Worm (Caenorhabditis elegans) whole organism, early embryonic: ENCODE measurements around the gene C01B10.3.

Experiments
- B0310.2 ChIP-seq: sonication (generic microtip); optimal IDR thresholded peaks from 2 replicates; lab custom pipeline; 2016; ENCODE audit warnings: mild to moderate bottlenecking, missing genetic modification characterization, missing compliant biosample characterization
- F13C5.2 ChIP-seq: sonication (generic microtip); optimal IDR thresholded peaks from 2 replicates; lab custom pipeline; 2017; ENCODE audit warnings: mild to moderate bottlenecking, missing genetic modification characterization, inconsistent platforms, missing compliant biosample characterization
- aly-1 ChIP-seq: sonication (generic microtip); optimal IDR thresholded peaks from 2 replicates; lab custom pipeline; 2016; ENCODE audit warnings: missing genetic modification characterization, missing compliant biosample characterization
- ama-1 ChIP-seq: fragments of 150-350 bp; optimal IDR thresholded peaks from 2 replicates; lab custom pipeline; 2014
- ceh-13 ChIP-seq: fragments of 200-800 bp; sonication (Bioruptor generic); optimal IDR thresholded peaks from 2 replicates; lab custom pipeline; 2018; ENCODE audit warnings: mild to moderate bottlenecking, missing genetic modification characterization, missing compliant biosample characterization
- ceh-36 ChIP-seq: sonication (generic microtip); optimal IDR thresholded peaks from 2 replicates; lab custom pipeline; 2016; ENCODE audit warnings: missing genetic modification characterization, inconsistent platforms, missing compliant biosample characterization
- ets-7 ChIP-seq: sonication (generic microtip); optimal IDR thresholded peaks from 2 replicates; lab custom pipeline; 2016; ENCODE audit warnings: missing genotype, missing genetic modification characterization, missing compliant biosample characterization
- flt-1 ChIP-seq: fragments of 200-800 bp; sonication (Bioruptor generic); IDR thresholded peaks from 2 replicates; pipeline ENCODE4 v1.3.6; 2022; ENCODE audit warnings: missing genetic modification characterization, missing compliant biosample characterization
- hmbx-1 ChIP-seq: sonication (generic microtip); optimal IDR thresholded peaks from 2 replicates; lab custom pipeline; 2016; ENCODE audit warnings: mild to moderate bottlenecking, missing genetic modification characterization, missing compliant biosample characterization
- hmg-4 ChIP-seq: fragments of 200-800 bp; sonication (Bioruptor generic); optimal IDR thresholded peaks from 2 replicates; lab custom pipeline; 2018; ENCODE audit warnings: mild to moderate bottlenecking, missing genetic modification characterization, missing compliant biosample characterization
- hnd-1 ChIP-seq: sonication (generic microtip); optimal IDR thresholded peaks from 2 replicates; lab custom pipeline; 2016; ENCODE audit warnings: missing genetic modification characterization, missing compliant biosample characterization
- pes-1 ChIP-seq: fragments of 200-800 bp; sonication (Bioruptor generic); IDR thresholded peaks from 2 replicates; pipeline ENCODE4 v1.3.6; 2022; ENCODE audit warnings: missing genetic modification reagents, missing genetic modification characterization, missing compliant biosample characterization
- scrt-1 ChIP-seq: fragments of 200-800 bp; sonication (Bioruptor generic); IDR thresholded peaks from 2 replicates; pipeline ENCODE4 v1.3.6; 2022; ENCODE audit warnings: missing genetic modification characterization, missing compliant biosample characterization
- sea-1 ChIP-seq: fragments of 200-800 bp; sonication (Bioruptor generic); conservative IDR thresholded peaks from 2 replicates; pipeline ENCODE4 v1.3.6; 2022; ENCODE audit warnings: missing genetic modification characterization, missing compliant biosample characterization
- tbx-11 ChIP-seq: fragments of 200-800 bp; sonication (Bioruptor generic); IDR thresholded peaks from 2 replicates; pipeline ENCODE4 v1.3.6; 2022; ENCODE audit warnings: missing genetic modification characterization, missing compliant biosample characterization
- tbx-37 ChIP-seq: fragments of 200-800 bp; sonication (Bioruptor generic); conservative IDR thresholded peaks from 2 replicates; pipeline ENCODE4 v1.3.6; 2022; ENCODE audit warnings: missing genetic modification reagents, missing genetic modification characterization, missing compliant biosample characterization
- tra-4 ChIP-seq: sonication (generic microtip); optimal IDR thresholded peaks from 2 replicates; lab custom pipeline; 2017; ENCODE audit warnings: missing genetic modification characterization, missing compliant biosample characterization

Gene C01B10.3

ce11 chrIV:6627798-6628197 is 6.6 kb upstream of the C01B10.3 start, which contains the start of gene cest-5.2:
cest-5.2 (minus strand) TSS chrIV:6627925.
- TF ChIP-seq tbx-11: no peak
- no peak for TF ChIP-seq ama-1 (lab: Kevin White, UChicago)
- no peak for TF ChIP-seq ceh-36 (tag; lab: Kevin White, UChicago)
- no peak for TF ChIP-seq hnd-1 (tag; lab: Kevin White, UChicago)
- no peak for TF ChIP-seq F13C5.2 (tag; lab: Kevin White, UChicago)
- TF ChIP-seq pes-1 (GFP tag; lab: Robert Waterston, UW): no peak
- no peak for TF ChIP-seq aly-1 (tag; lab: Kevin White, UChicago)
- TF ChIP-seq hmg-4 (GFP tag; lab: Kevin White, UChicago): no peak
- no peak for TF ChIP-seq hmbx-1 (tag; lab: Kevin White, UChicago)
- no peak for TF ChIP-seq ceh-13 (GFP tag; lab: Kevin White, UChicago)
- TF ChIP-seq tra-4 (tag; lab: Kevin White, UChicago): no peak
- no peak for TF ChIP-seq B0310.2 (tag; lab: Kevin White, UChicago)
- TF ChIP-seq scrt-1: no peak
- no peak for TF ChIP-seq ets-7 (tag; lab: Kevin White, UChicago)
- TF ChIP-seq flt-1 (GFP tag; lab: Robert Waterston, UW): no peak
- no peak for TF ChIP-seq sea-1

ce11 chrIV:6623390-6623789 is 2.2 kb upstream of the C01B10.3 start, which contains the start of gene C01B10.44:
C01B10.44 (plus strand) TSS chrIV:6623690.
- TF ChIP-seq ceh-36 (tag; lab: Kevin White, UChicago) (no peak), B0310.2 (tag; lab: Kevin White, UChicago) (no peak), hmg-4 (GFP tag; lab: Kevin White, UChicago) (no peak), ets-7 (tag; lab: Kevin White, UChicago) (no peak)

- no peak for TF ChIP-seq hnd-1 (tag; lab: Kevin White, UChicago)
- TF ChIP-seq sea-1: no peak
- TF ChIP-seq pes-1 (GFP tag; lab: Robert Waterston, UW): no peak
Observed at ce11 chrIV:6622142-6622541, 990 bp upstream of the C01B10.3 start.

ce11 chrIV:6618607-6619006 is 2.5 kb downstream of the C01B10.3 start:
- TF ChIP-seq B0310.2 (tag; lab: Kevin White, UChicago) (no peak), ets-7 (tag; lab: Kevin White, UChicago) (no peak), pes-1 (GFP tag; lab: Robert Waterston, UW) (no peak), scrt-1 (no peak), tbx-37 (GFP tag; lab: Robert Waterston, UW) (no peak), hmg-4 (GFP tag; lab: Kevin White, UChicago) (no peak), sea-1 (no peak), ceh-36 (tag; lab: Kevin White, UChicago) (no peak), hmbx-1 (tag; lab: Kevin White, UChicago) (no peak), aly-1 (tag; lab: Kevin White, UChicago) (no peak), tbx-11 (no peak), flt-1 (GFP tag; lab: Robert Waterston, UW) (no peak), F13C5.2 (tag; lab: Kevin White, UChicago) (no peak), ama-1 (lab: Kevin White, UChicago) (no peak), tra-4 (tag; lab: Kevin White, UChicago) (no peak), ceh-13 (GFP tag; lab: Kevin White, UChicago) (no peak), hnd-1 (tag; lab: Kevin White, UChicago) (no peak)

- TF ChIP-seq sea-1 (no peak), ceh-36 (tag; lab: Kevin White, UChicago) (no peak)
Observed at ce11 chrIV:6613296-6613695, 7.9 kb downstream of the C01B10.3 start, which contains the start of gene drh-1. drh-1 (minus strand) TSS chrIV:6613353.

- TF ChIP-seq ceh-36 (tag; lab: Kevin White, UChicago): no peak
- no peak for TF ChIP-seq hnd-1 (tag; lab: Kevin White, UChicago)
- no peak for TF ChIP-seq ceh-13 (GFP tag; lab: Kevin White, UChicago)
- TF ChIP-seq tra-4 (tag; lab: Kevin White, UChicago): no peak
- TF ChIP-seq B0310.2 (tag; lab: Kevin White, UChicago): no peak
- TF ChIP-seq aly-1 (tag; lab: Kevin White, UChicago): no peak
- TF ChIP-seq F13C5.2 (tag; lab: Kevin White, UChicago): no peak
- no peak for TF ChIP-seq flt-1 (GFP tag; lab: Robert Waterston, UW)
- no peak for TF ChIP-seq ama-1 (lab: Kevin White, UChicago)
- TF ChIP-seq tbx-37 (GFP tag; lab: Robert Waterston, UW): no peak
- no peak for TF ChIP-seq scrt-1
- TF ChIP-seq sea-1: no peak
- no peak for TF ChIP-seq hmbx-1 (tag; lab: Kevin White, UChicago)
- TF ChIP-seq ets-7 (tag; lab: Kevin White, UChicago): no peak
- TF ChIP-seq pes-1 (GFP tag; lab: Robert Waterston, UW): no peak
Observed at ce11 chrIV:6607059-6607458, 14.1 kb downstream of the C01B10.3 start.

ce11 chrIV:6606587-6606986 is 14.6 kb downstream of the C01B10.3 start:
- TF ChIP-seq ceh-36 (tag; lab: Kevin White, UChicago) (no peak), ets-7 (tag; lab: Kevin White, UChicago) (no peak), hnd-1 (tag; lab: Kevin White, UChicago) (no peak), B0310.2 (tag; lab: Kevin White, UChicago) (no peak), scrt-1 (no peak), aly-1 (tag; lab: Kevin White, UChicago) (no peak), ceh-13 (GFP tag; lab: Kevin White, UChicago) (no peak), flt-1 (GFP tag; lab: Robert Waterston, UW) (no peak), tbx-11 (no peak), F13C5.2 (tag; lab: Kevin White, UChicago) (no peak), pes-1 (GFP tag; lab: Robert Waterston, UW) (no peak), tra-4 (tag; lab: Kevin White, UChicago) (no peak)
